Fruit fly (Drosophila melanogaster): Measurements from ENCODE around the gene Sox21b.
A peak's percentile ranks its signal among the peaks of the same experiment; 100 is the strongest.

Sox21b gene

dm6 chr3L:14152608-14153007, 21.5 kb upstream of the Sox21b start (continued):
- TF ChIP-seq lola (GFP tag; optimal IDR thresholded peaks at IDR 0.05) (peak in 1 of 3 experiments; percentile 17), Xrp1 (GFP tag; IDR thresholded peaks at IDR 0.05) (peak; percentile 52), grau (tag; optimal IDR thresholded peaks at IDR 0.05) (peak; percentile 26), CG15011 (GFP tag; optimal IDR thresholded peaks at IDR 0.05) (no peak), Asciz (GFP tag; optimal IDR thresholded peaks at IDR 0.05) (no peak), zf30C (GFP tag; optimal IDR thresholded peaks at IDR 0.05) (peak; percentile 43), GATAe (GFP tag; conservative IDR thresholded peaks at IDR 0.05) (no peak), Bgb (GFP tag; IDR thresholded peaks at IDR 0.05; ENCODE audit: partially characterized antibody) (no peak), CG12391 (tag; optimal IDR thresholded peaks at IDR 0.05) (peak; percentile 4), dmrt11E (tag; optimal IDR thresholded peaks at IDR 0.05) (peak; percentile 57), bsh (GFP tag; optimal IDR thresholded peaks at IDR 0.05) (peak in 1 of 2 experiments; percentile 7), CG17829 (tag; optimal IDR thresholded peaks at IDR 0.05) (peak; percentile 47), pros (GFP tag; optimal IDR thresholded peaks at IDR 0.05) (no peak)

- TF ChIP-seq NC2α (GFP tag; optimal IDR thresholded peaks at IDR 0.05) (no peak), cad (GFP tag; optimal IDR thresholded peaks at IDR 0.05) (peak; percentile 57), zf30C (GFP tag; optimal IDR thresholded peaks at IDR 0.05) (peak; percentile 61), pros (GFP tag; optimal IDR thresholded peaks at IDR 0.05) (peak; percentile 32), sr (GFP tag; IDR thresholded peaks at IDR 0.05) (no peak), zen (tag; optimal IDR thresholded peaks at IDR 0.05) (peak; percentile 22), CG17912 (GFP tag; optimal IDR thresholded peaks at IDR 0.05) (no peak), gsb (GFP tag; IDR thresholded peaks at IDR 0.05) (no peak), D (optimal IDR thresholded peaks at IDR 0.05) (peak; percentile 100), D (GFP tag; optimal IDR thresholded peaks at IDR 0.05) (peak; percentile 3), CG2199 (GFP tag; IDR thresholded peaks at IDR 0.05) (peak; percentile 75; the same call in 1 of the 3 replicates), CG11085 (GFP tag; IDR thresholded peaks at IDR 0.05) (no peak)
These were observed 20.3 kb upstream of the Sox21b start for dm6 chr3L:14151447-14151846.

dm6 chr3L:14150141-14150556, 19.0 kb upstream of the Sox21b start:
- peak in 1 of 2 experiments; percentile 42 for TF ChIP-seq insv (GFP tag; optimal IDR thresholded peaks at IDR 0.05)
- TF ChIP-seq D (optimal IDR thresholded peaks at IDR 0.05) = peak; percentile 99
- TF ChIP-seq D (GFP tag; optimal IDR thresholded peaks at IDR 0.05) = peak; percentile 47
- no peak for TF ChIP-seq CG18599 (GFP tag; optimal IDR thresholded peaks at IDR 0.05)
- no peak for TF ChIP-seq cas (GFP tag; IDR thresholded peaks at IDR 0.05)
- no peak for TF ChIP-seq CG14860 (GFP tag; IDR thresholded peaks at IDR 0.05; ENCODE audit: partially characterized antibody)
- no peak for TF ChIP-seq Lhr (GFP tag; optimal IDR thresholded peaks at IDR 0.05)
- no peak for TF ChIP-seq Fer3 (tag; optimal IDR thresholded peaks at IDR 0.05)
- TF ChIP-seq zen (tag; optimal IDR thresholded peaks at IDR 0.05) = peak; percentile 64
- TF ChIP-seq Nf-YB (GFP tag; optimal IDR thresholded peaks at IDR 0.05) = peak; percentile 79
- no peak for TF ChIP-seq Hand (GFP tag; optimal IDR thresholded peaks at IDR 0.05)
- TF ChIP-seq CG14965 (GFP tag; optimal IDR thresholded peaks at IDR 0.05; ENCODE audit: borderline replicate concordance) = no peak
- TF ChIP-seq CG2116 (GFP tag; optimal IDR thresholded peaks at IDR 0.05) = no peak
- TF ChIP-seq CG10959 (GFP tag; IDR thresholded peaks at IDR 0.05) = no peak
- TF ChIP-seq CG10321 (GFP tag; IDR thresholded peaks at IDR 0.05) = peak; percentile 81
- TF ChIP-seq CG11085 (GFP tag; IDR thresholded peaks at IDR 0.05) = no peak
- no peak for TF ChIP-seq CG9932 (GFP tag; IDR thresholded peaks at IDR 0.05)
- TF ChIP-seq Hey (tag; optimal IDR thresholded peaks at IDR 0.05) = no peak
- peak; percentile 0 for TF ChIP-seq twi (tag; optimal IDR thresholded peaks at IDR 0.05)
- no peak for TF ChIP-seq CG14014 (GFP tag; IDR thresholded peaks at IDR 0.05)
- no peak for TF ChIP-seq E2f1 (GFP tag; IDR thresholded peaks at IDR 0.05)
- no peak for TF ChIP-seq Oaz (GFP tag; IDR thresholded peaks at IDR 0.05)
- no peak for TF ChIP-seq CG18476 (GFP tag; optimal IDR thresholded peaks at IDR 0.05)
- TF ChIP-seq gsb-n (tag; optimal IDR thresholded peaks at IDR 0.05) = no peak
- TF ChIP-seq CG6254 (GFP tag; optimal IDR thresholded peaks at IDR 0.05) = no peak
- TF ChIP-seq CG5245 (GFP tag; optimal IDR thresholded peaks at IDR 0.05) = no peak
- no peak for TF ChIP-seq CG14050 (GFP tag; IDR thresholded peaks at IDR 0.05)
- TF ChIP-seq CG12769 (tag; optimal IDR thresholded peaks at IDR 0.05) = no peak
- no peak for TF ChIP-seq pnt (GFP tag; optimal IDR thresholded peaks at IDR 0.05)
